Worm (Caenorhabditis elegans): ENCODE results near the gene git-1.

DNA sequence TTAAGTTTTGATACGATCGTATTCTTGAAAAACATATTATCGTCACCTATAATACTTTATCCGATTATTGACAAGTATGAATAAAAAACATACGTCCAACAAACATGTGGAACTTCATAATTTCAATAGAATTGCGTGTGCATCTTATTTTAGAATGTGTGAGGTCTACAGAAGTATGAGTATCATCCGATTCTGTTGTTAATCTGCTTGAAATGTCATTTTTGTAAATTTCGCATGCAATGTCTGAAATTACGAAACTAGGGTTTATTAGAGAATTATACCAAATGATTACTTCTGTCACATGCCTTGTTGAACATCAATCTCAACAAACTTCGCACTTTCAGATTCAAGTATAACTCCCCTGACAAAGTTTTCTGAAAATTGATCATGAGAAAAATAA lies 17.1 kb downstream of the git-1 start:
- TF ChIP-seq ztf-23 (GFP tag; IDR thresholded peaks at IDR 0.05) (no peak), T22C8.4 (GFP tag; IDR thresholded peaks at IDR 0.05) (no peak), med-1 (GFP tag; optimal IDR thresholded peaks at IDR 0.05; ENCODE audit: insufficient read depth) (no peak), ztf-29 (GFP tag; IDR thresholded peaks at IDR 0.05) (no peak)

All from whole organism, midembryonic.